Fruit fly (Drosophila melanogaster): ENCODE data around the gene MFS10.

Gene MFS10

DNA sequence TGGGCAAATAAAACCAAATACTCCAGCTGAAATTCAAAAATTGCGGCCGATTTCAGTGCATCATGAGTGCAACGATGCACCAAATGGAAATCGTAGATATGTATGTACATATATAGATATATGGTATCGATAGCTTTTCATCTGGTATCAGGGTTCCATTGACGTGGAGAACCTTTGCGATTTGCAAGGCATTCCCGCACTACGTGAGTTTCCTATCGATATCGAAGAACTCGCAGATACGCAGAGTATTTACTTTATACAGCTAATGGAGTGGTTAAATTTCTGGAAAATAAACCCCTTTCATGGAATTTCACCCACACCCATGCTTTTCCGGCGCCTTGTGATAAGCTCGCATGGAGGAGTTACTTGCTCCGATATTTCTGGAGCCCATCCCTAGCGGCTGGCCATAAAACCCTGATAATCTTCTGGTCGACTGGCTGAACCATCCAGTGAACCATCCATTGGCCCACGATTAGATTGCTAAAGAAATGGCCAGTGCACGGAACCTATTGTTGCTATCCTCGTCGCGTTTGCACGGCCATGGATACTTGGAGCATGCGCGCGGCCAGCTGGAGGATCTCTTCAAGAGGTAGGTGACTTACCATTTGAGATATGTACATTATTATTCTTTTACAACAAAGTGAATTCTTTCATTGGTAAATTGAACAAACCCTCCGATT lies 34.6 kb upstream of the MFS10 start, which contains the start of gene CG2200 (continued):
- TF ChIP-seq vvl (GFP tag; IDR thresholded peaks at IDR 0.05) = peak; percentile 63
- TF ChIP-seq H2.0 (GFP tag; IDR thresholded peaks at IDR 0.05) = no peak
- no peak for TF ChIP-seq B-H2 (GFP tag; optimal IDR thresholded peaks at IDR 0.05)
- peak; percentile 4 for TF ChIP-seq CG9797 (GFP tag; optimal IDR thresholded peaks at IDR 0.05)
- TF ChIP-seq gsb-n (tag; optimal IDR thresholded peaks at IDR 0.05) = no peak
- no peak for TF ChIP-seq Side (GFP tag; optimal IDR thresholded peaks at IDR 0.05)
- no peak for TF ChIP-seq slou (GFP tag; optimal IDR thresholded peaks at IDR 0.05)
- peak; percentile 27 for TF ChIP-seq nom (GFP tag; optimal IDR thresholded peaks at IDR 0.05)
- peak; percentile 66 for TF ChIP-seq slbo (GFP tag; IDR thresholded peaks at IDR 0.05)
- peak; percentile 28 for TF ChIP-seq Hmr (GFP tag; optimal IDR thresholded peaks at IDR 0.05)
- peak; percentile 87 for TF ChIP-seq stwl (tag; optimal IDR thresholded peaks at IDR 0.05)
- TF ChIP-seq Med (GFP tag) = peak; percentile 90
- no peak for TF ChIP-seq insv (GFP tag; optimal IDR thresholded peaks at IDR 0.05)
- TF ChIP-seq CG2120 (GFP tag; optimal IDR thresholded peaks at IDR 0.05) = peak; percentile 65
- peak; percentile 51; the same call in 1 of the 2 replicates for TF ChIP-seq CG14441 (GFP tag; IDR thresholded peaks at IDR 0.05)
- TF ChIP-seq CG14965 (GFP tag; optimal IDR thresholded peaks at IDR 0.05; ENCODE audit: borderline replicate concordance) = no peak
- TF ChIP-seq pum (GFP tag; optimal IDR thresholded peaks at IDR 0.05) = no peak
- TF ChIP-seq tgo (GFP tag; IDR thresholded peaks at IDR 0.05) = peak; percentile 32; the same call in 1 of the 3 replicates
- TF ChIP-seq kah (GFP tag; optimal IDR thresholded peaks at IDR 0.05) = no peak
- TF ChIP-seq CG11695 (GFP tag; IDR thresholded peaks at IDR 0.05) = no peak
- TF ChIP-seq bbx (GFP tag; IDR thresholded peaks at IDR 0.05; ENCODE audit: partially characterized antibody) = peak; percentile 80
- TF ChIP-seq CG1602 (GFP tag; optimal IDR thresholded peaks at IDR 0.05) = no peak
- no peak for TF ChIP-seq crp (GFP tag; optimal IDR thresholded peaks at IDR 0.05)
- TF ChIP-seq Ets65A (GFP tag) = no peak
- peak; percentile 9 for TF ChIP-seq CG4854 (GFP tag; optimal IDR thresholded peaks at IDR 0.05)
- TF ChIP-seq ems (GFP tag; optimal IDR thresholded peaks at IDR 0.05) = peak; percentile 18
- TF ChIP-seq scrt (GFP tag; optimal IDR thresholded peaks at IDR 0.05) = no peak
- peak; percentile 16 for TF ChIP-seq Myb (GFP tag; optimal IDR thresholded peaks at IDR 0.05)
- TF ChIP-seq Lpt (GFP tag; optimal IDR thresholded peaks at IDR 0.05) = no peak
- peak; percentile 77; the same call in 1 of the 2 replicates for TF ChIP-seq tna (GFP tag; IDR thresholded peaks at IDR 0.05; ENCODE audit: partially characterized antibody)
- no peak for TF ChIP-seq Aef1 (GFP tag; IDR thresholded peaks at IDR 0.05)
- no peak for TF ChIP-seq br (optimal IDR thresholded peaks at IDR 0.05)
- TF ChIP-seq zf30C (GFP tag; optimal IDR thresholded peaks at IDR 0.05) = no peak
- no peak for TF ChIP-seq Doc2 (GFP tag; IDR thresholded peaks at IDR 0.05)
- no peak for TF ChIP-seq org-1 (GFP tag; optimal IDR thresholded peaks at IDR 0.05)
- no peak for TF ChIP-seq CG18476 (GFP tag; optimal IDR thresholded peaks at IDR 0.05)
- 0 out of 3 replicates have a peak, but pooled peaks have one; percentile 11 for TF ChIP-seq CG14050 (GFP tag; IDR thresholded peaks at IDR 0.05)
- TF ChIP-seq Camta (GFP tag; optimal IDR thresholded peaks at IDR 0.05) = no peak
- no peak for TF ChIP-seq CG4707 (GFP tag; optimal IDR thresholded peaks at IDR 0.05)
- TF ChIP-seq tll (GFP tag; optimal IDR thresholded peaks at IDR 0.05) = no peak
- peak; percentile 43 for TF ChIP-seq CG30403 (GFP tag; optimal IDR thresholded peaks at IDR 0.05)
- TF ChIP-seq NC2α (GFP tag; optimal IDR thresholded peaks at IDR 0.05) = no peak
- no peak for TF ChIP-seq dmrt11E (tag; optimal IDR thresholded peaks at IDR 0.05)
- TF ChIP-seq CG10274 (GFP tag; optimal IDR thresholded peaks at IDR 0.05) = no peak
- no peak for TF ChIP-seq fd64A (GFP tag; optimal IDR thresholded peaks at IDR 0.05)
- 0 out of 2 replicates have a peak, but pooled peaks have one; percentile 10 for TF ChIP-seq E2f1 (GFP tag; IDR thresholded peaks at IDR 0.05)
- no peak for TF ChIP-seq CG11504 (tag; optimal IDR thresholded peaks at IDR 0.05)
- TF ChIP-seq cad (GFP tag; optimal IDR thresholded peaks at IDR 0.05) = peak; percentile 13
- peak; percentile 44 for TF ChIP-seq CG13624 (GFP tag; optimal IDR thresholded peaks at IDR 0.05)
- peak; percentile 33; the same call in 1 of the 2 replicates for TF ChIP-seq NFAT (GFP tag; IDR thresholded peaks at IDR 0.05)

All from whole organism, embryonic.